Worm (Caenorhabditis elegans) whole organism, L1 larva: ENCODE measurements around the gene dnj-19.

Experiments
- blmp-1 ChIP-seq: fragments of 150-350 bp; optimal IDR thresholded peaks from 2 replicates; lab custom pipeline; 2014; ENCODE audit warnings: missing biosample characterization, missing genetic modification characterization
- fos-1 ChIP-seq: fragments of 150-350 bp; optimal IDR thresholded peaks from 2 replicates; lab custom pipeline; 2014; ENCODE audit warnings: missing biosample characterization, missing genetic modification characterization
- lin-13 ChIP-seq: fragments of 150-350 bp; optimal IDR thresholded peaks from 2 replicates; lab custom pipeline; 2014; ENCODE audit warnings: missing biosample characterization, missing genetic modification reagents, missing genetic modification characterization
- lin-39 ChIP-seq: fragments of 150-350 bp; optimal IDR thresholded peaks from 2 replicates; lab custom pipeline; 2014; ENCODE audit warnings: missing biosample characterization, missing genetic modification reagents, missing genetic modification characterization
- mef-2 ChIP-seq: fragments of 150-350 bp; optimal IDR thresholded peaks from 2 replicates; lab custom pipeline; 2014; ENCODE audit warnings: missing biosample characterization, missing genetic modification characterization
- nhr-12 ChIP-seq: sonication (generic microtip); optimal IDR thresholded peaks from 2 replicates; lab custom pipeline; 2017; ENCODE audit warnings: missing biosample characterization, missing genetic modification characterization
- nhr-237 ChIP-seq: fragments of 150-350 bp; optimal IDR thresholded peaks from 2 replicates; lab custom pipeline; 2014; ENCODE audit warnings: missing biosample characterization, missing genetic modification characterization
- nhr-85 ChIP-seq: sonication (generic microtip); peaks from one replicate; lab custom pipeline; 2016; ENCODE audit warnings: missing genetic modification characterization, inconsistent platforms, missing compliant biosample characterization
- pax-3 ChIP-seq: fragments of 200-800 bp; sonication (Bioruptor generic); optimal IDR thresholded peaks from 2 replicates; lab custom pipeline; 2018; ENCODE audit warnings: mild to moderate bottlenecking, missing genetic modification characterization, moderate library complexity, missing compliant biosample characterization
- pqm-1 ChIP-seq: sonication (generic microtip); optimal IDR thresholded peaks from 3 replicates; lab custom pipeline; 2017; ENCODE audit warnings: missing biosample characterization, missing genetic modification characterization
- unc-130 ChIP-seq: fragments of 150-350 bp; optimal IDR thresholded peaks from 2 replicates; lab custom pipeline; 2017; ENCODE audit warnings: missing biosample characterization, missing genetic modification characterization, inconsistent platforms
- unc-62 ChIP-seq: fragments of 150-350 bp; optimal IDR thresholded peaks from 2 replicates; lab custom pipeline; 2014; ENCODE audit warnings: missing biosample characterization, missing genetic modification reagents, missing genetic modification characterization
- vab-15 ChIP-seq: sonication (generic microtip); optimal IDR thresholded peaks from 2 replicates; lab custom pipeline; 2017; ENCODE audit warnings: missing genotype, mild to moderate bottlenecking, missing genetic modification characterization, missing compliant biosample characterization

DNA sequence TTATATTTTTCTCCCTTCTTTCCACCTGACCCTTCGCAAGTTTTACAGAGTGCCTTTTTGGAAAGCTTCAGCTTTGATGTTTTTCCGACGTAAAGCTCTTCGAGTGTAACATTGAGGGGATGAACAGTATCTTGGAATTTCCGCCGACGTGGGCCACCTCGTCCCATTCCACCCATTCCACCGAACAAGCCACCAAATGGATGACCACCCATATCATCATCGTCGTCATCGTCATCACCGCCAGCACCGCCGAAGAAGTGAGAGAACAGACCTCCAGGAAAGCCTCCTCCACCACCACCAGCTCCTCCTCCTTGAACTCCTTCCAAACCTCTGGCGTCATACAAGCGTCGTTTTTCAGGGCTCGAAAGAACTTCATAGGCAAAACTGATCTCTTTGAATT, 362 bp downstream of the dnj-19 start:
- no peak for TF ChIP-seq lin-39 (tag; lab: Kevin White, UChicago)
- no peak for TF ChIP-seq fos-1
- TF ChIP-seq vab-15: no peak
- TF ChIP-seq pax-3 (tag; lab: Kevin White, UChicago): no peak
- TF ChIP-seq pqm-1 (tag; lab: Kevin White, UChicago): no peak
- no peak for TF ChIP-seq blmp-1
- no peak for TF ChIP-seq nhr-85 (tag; lab: Kevin White, UChicago)
- TF ChIP-seq unc-130 (tag; lab: Kevin White, UChicago): no peak
- no peak for TF ChIP-seq nhr-237 (tag; lab: Kevin White, UChicago)
- no peak for TF ChIP-seq mef-2 (tag; lab: Kevin White, UChicago)
- TF ChIP-seq lin-13 (GFP tag; lab: Kevin White, UChicago): no peak
- TF ChIP-seq nhr-12 (tag; lab: Kevin White, UChicago): no peak
- no peak for TF ChIP-seq unc-62 (GFP tag; lab: Kevin White, UChicago)
